Worm (Caenorhabditis elegans) whole organism, L1 larva: ENCODE results near the gene F48B9.8.

ENCODE experiments used
- C34B4.2 ChIP-seq: sonication (generic microtip); optimal IDR thresholded peaks from 2 replicates; lab custom pipeline; 2017; ENCODE audit warnings: mild to moderate bottlenecking, missing genetic modification characterization, missing compliant biosample characterization
- ama-1 ChIP-seq: fragments of 150-350 bp; optimal IDR thresholded peaks from 2 replicates; lab custom pipeline; 2014
- blmp-1 ChIP-seq: fragments of 150-350 bp; optimal IDR thresholded peaks from 2 replicates; lab custom pipeline; 2014; ENCODE audit warnings: missing biosample characterization, missing genetic modification characterization
- ceh-8 ChIP-seq: fragments of 200-800 bp; sonication (Bioruptor generic); optimal IDR thresholded peaks from 2 replicates; lab custom pipeline; 2018; ENCODE audit warnings: mild to moderate bottlenecking, missing genetic modification characterization, moderate library complexity, missing compliant biosample characterization
- ceh-88 ChIP-seq: fragments of 200-800 bp; sonication (Bioruptor generic); IDR thresholded peaks from 2 replicates; pipeline ENCODE4 v1.3.6; 2022; ENCODE audit warnings: missing genetic modification characterization, missing compliant biosample characterization
- ces-1 ChIP-seq: fragments of 150-350 bp; optimal IDR thresholded peaks from 2 replicates; lab custom pipeline; 2014; ENCODE audit warnings: missing biosample characterization, missing genetic modification reagents, missing genetic modification characterization
- efl-1 ChIP-seq, 4 experiments: fragments of 150-350 bp; optimal IDR thresholded peaks in 3 of 4; peaks in 1 of 4; 1 replicate in 1 of 4; 2 replicates in 3 of 4; lab custom pipeline; 2014; ENCODE audit warnings: missing biosample characterization in 2 of 4, missing genetic modification characterization in 2 of 4, missing genetic modification reagents in 2 of 4
- efl-3 ChIP-seq: fragments of 200-800 bp; sonication (Bioruptor generic); optimal IDR thresholded peaks from 2 replicates; lab custom pipeline; 2018; ENCODE audit warnings: mild to moderate bottlenecking, missing genetic modification characterization, missing compliant biosample characterization
- egl-27 ChIP-seq, 2 experiments: fragments of 150-350 bp in 1 of 2; sonication (generic microtip); optimal IDR thresholded peaks; 3 replicates each; lab custom pipeline; 2017 to 2018; ENCODE audit warnings: missing biosample characterization in 2 of 2, missing genetic modification characterization in 2 of 2, missing genetic modification reagents in 2 of 2
- elt-2 ChIP-seq: sonication (generic microtip); optimal IDR thresholded peaks from 2 replicates; lab custom pipeline; 2016; ENCODE audit warnings: missing genetic modification characterization, mild to moderate bottlenecking, inconsistent platforms, missing compliant biosample characterization, missing genetic modification reagents
- elt-3 ChIP-seq, 6 experiments: fragments of 150-350 bp in 1 of 6; sonication (generic microtip); optimal IDR thresholded peaks; 2 replicates each; lab custom pipeline; 2017 to 2018; ENCODE audit warnings: missing biosample characterization in 6 of 6, missing genetic modification characterization in 6 of 6, inconsistent platforms in 1 of 6
- fkh-10 ChIP-seq: sonication (generic microtip); optimal IDR thresholded peaks from 2 replicates; lab custom pipeline; 2017; ENCODE audit warnings: missing biosample characterization, missing genetic modification reagents, missing genetic modification characterization
- hlh-17 ChIP-seq: fragments of 200-800 bp; sonication (Bioruptor generic); optimal IDR thresholded peaks from 2 replicates; lab custom pipeline; 2018; ENCODE audit warnings: missing genetic modification characterization, mild to moderate bottlenecking, missing compliant biosample characterization, moderate library complexity, borderline replicate concordance
- hlh-4 ChIP-seq: sonication (generic microtip); optimal IDR thresholded peaks from 2 replicates; lab custom pipeline; 2016; ENCODE audit warnings: mild to moderate bottlenecking, missing genetic modification characterization, missing compliant biosample characterization
- hpl-2 ChIP-seq: fragments of 150-350 bp; optimal IDR thresholded peaks from 2 replicates; lab custom pipeline; 2014; ENCODE audit warnings: missing biosample characterization, missing genetic modification reagents, missing genetic modification characterization
- irx-1 ChIP-seq: sonication (generic microtip); optimal IDR thresholded peaks from 2 replicates; lab custom pipeline; 2016; ENCODE audit warnings: missing genetic modification characterization, missing compliant biosample characterization
- jun-1 ChIP-seq: fragments of 150-350 bp; optimal IDR thresholded peaks from 2 replicates; lab custom pipeline; 2014; ENCODE audit warnings: missing biosample characterization, missing genetic modification reagents, missing genetic modification characterization
- lin-14 ChIP-seq: fragments of 200-800 bp; sonication (Bioruptor generic); optimal IDR thresholded peaks from 2 replicates; lab custom pipeline; 2018; ENCODE audit warnings: mild to moderate bottlenecking, missing genetic modification characterization, moderate library complexity, missing compliant biosample characterization
- lin-15B ChIP-seq: fragments of 150-350 bp; sonication (generic microtip); optimal IDR thresholded peaks from 3 replicates; lab custom pipeline; 2014; ENCODE audit warnings: missing biosample characterization, missing genetic modification characterization
- lin-35 ChIP-seq, 2 experiments: fragments of 150-350 bp; optimal IDR thresholded peaks; 2 replicates each; lab custom pipeline; 2014; ENCODE audit warnings: missing biosample characterization in 2 of 2, missing genetic modification characterization in 2 of 2, missing genetic modification reagents in 2 of 2
- lin-39 ChIP-seq: fragments of 150-350 bp; optimal IDR thresholded peaks from 2 replicates; lab custom pipeline; 2014; ENCODE audit warnings: missing biosample characterization, missing genetic modification reagents, missing genetic modification characterization
- lir-3 ChIP-seq: sonication (generic microtip); optimal IDR thresholded peaks from 2 replicates; lab custom pipeline; 2016; ENCODE audit warnings: mild to moderate bottlenecking, missing genetic modification characterization, moderate library complexity, missing compliant biosample characterization; ENCODE audit not compliant: poor library complexity
- mdl-1 ChIP-seq, 2 experiments: fragments of 150-350 bp; optimal IDR thresholded peaks; 2 replicates each; lab custom pipeline; 2014 to 2017; ENCODE audit warnings: missing biosample characterization in 2 of 2, missing genetic modification characterization in 2 of 2, inconsistent platforms in 1 of 2
- mef-2 ChIP-seq: fragments of 150-350 bp; optimal IDR thresholded peaks from 2 replicates; lab custom pipeline; 2014; ENCODE audit warnings: missing biosample characterization, missing genetic modification characterization
- mep-1 ChIP-seq: fragments of 150-350 bp; optimal IDR thresholded peaks from 2 replicates; lab custom pipeline; 2014; ENCODE audit warnings: missing biosample characterization, missing genetic modification characterization
- nhr-12 ChIP-seq: sonication (generic microtip); optimal IDR thresholded peaks from 2 replicates; lab custom pipeline; 2017; ENCODE audit warnings: missing biosample characterization, missing genetic modification characterization
- nhr-19 ChIP-seq: fragments of 200-800 bp; sonication (Bioruptor generic); conservative IDR thresholded peaks from 2 replicates; pipeline ENCODE4 v1.3.6; 2022; ENCODE audit warnings: missing genetic modification characterization, missing compliant biosample characterization
- nhr-20 ChIP-seq: sonication (generic microtip); optimal IDR thresholded peaks from 2 replicates; lab custom pipeline; 2016; ENCODE audit warnings: mild to moderate bottlenecking, missing genetic modification characterization, missing compliant biosample characterization
- nhr-28 ChIP-seq: fragments of 150-350 bp; optimal IDR thresholded peaks from 2 replicates; lab custom pipeline; 2014; ENCODE audit warnings: missing biosample characterization, missing genetic modification characterization
- nhr-71 ChIP-seq: sonication (generic microtip); optimal IDR thresholded peaks from 2 replicates; lab custom pipeline; 2016; ENCODE audit warnings: mild to moderate bottlenecking, missing genetic modification characterization, moderate library complexity, missing compliant biosample characterization
- nhr-76 ChIP-seq: sonication (generic microtip); optimal IDR thresholded peaks from 2 replicates; lab custom pipeline; 2017; ENCODE audit warnings: missing biosample characterization, missing genetic modification characterization
- nhr-85 ChIP-seq: sonication (generic microtip); peaks from one replicate; lab custom pipeline; 2016; ENCODE audit warnings: missing genetic modification characterization, inconsistent platforms, missing compliant biosample characterization
- nhr-90 ChIP-seq: sonication (generic microtip); optimal IDR thresholded peaks from 2 replicates; lab custom pipeline; 2016; ENCODE audit warnings: mild to moderate bottlenecking, missing genetic modification characterization, missing compliant biosample characterization; ENCODE audit not compliant: poor library complexity
- skn-1 ChIP-seq: fragments of 150-350 bp; optimal IDR thresholded peaks from 2 replicates; lab custom pipeline; 2014; ENCODE audit warnings: missing biosample characterization, missing genetic modification characterization
- snpc-4 ChIP-seq: fragments of 150-350 bp; optimal IDR thresholded peaks from 2 replicates; lab custom pipeline; 2014; ENCODE audit warnings: missing biosample characterization, missing genetic modification characterization
- snu-23 ChIP-seq: sonication (generic microtip); optimal IDR thresholded peaks from 2 replicates; lab custom pipeline; 2016; ENCODE audit warnings: missing genetic modification characterization, missing compliant biosample characterization
- tbx-2 ChIP-seq: sonication (generic microtip); optimal IDR thresholded peaks from 2 replicates; lab custom pipeline; 2016; ENCODE audit warnings: missing genetic modification characterization, missing compliant biosample characterization
- tlp-1 ChIP-seq: fragments of 150-350 bp; optimal IDR thresholded peaks from 2 replicates; lab custom pipeline; 2014; ENCODE audit warnings: missing biosample characterization, missing genetic modification characterization
- unc-130 ChIP-seq: fragments of 150-350 bp; optimal IDR thresholded peaks from 2 replicates; lab custom pipeline; 2017; ENCODE audit warnings: missing biosample characterization, missing genetic modification characterization, inconsistent platforms
- unc-98 ChIP-seq: fragments of 200-800 bp; sonication (Bioruptor generic); IDR thresholded peaks from 2 replicates; pipeline ENCODE4 v1.3.6; 2022; ENCODE audit warnings: missing genetic modification characterization, missing compliant biosample characterization
- xbp-1 ChIP-seq: sonication (generic microtip); optimal IDR thresholded peaks from 2 replicates; lab custom pipeline; 2016; ENCODE audit warnings: missing genetic modification characterization, missing compliant biosample characterization
- zip-4 ChIP-seq: fragments of 200-800 bp; sonication (Bioruptor generic); optimal IDR thresholded peaks from 2 replicates; lab custom pipeline; 2018; ENCODE audit warnings: mild to moderate bottlenecking, missing genetic modification characterization, moderate library complexity, missing compliant biosample characterization
- ztf-11 ChIP-seq, 2 experiments: sonication (generic microtip); optimal IDR thresholded peaks; 2 replicates each; lab custom pipeline; 2016 to 2017; ENCODE audit warnings: missing genetic modification characterization in 2 of 2, missing biosample characterization in 1 of 2, missing compliant biosample characterization in 1 of 2

F48B9.8 gene

ce11 chrX:2177731-2178326 is 1.6 kb upstream of the F48B9.8 start:
- no peak for TF ChIP-seq nhr-28 (tag; lab: Kevin White, UChicago)
- no peak for TF ChIP-seq efl-1 (optimal IDR thresholded peaks at IDR 0.05; lab: Kevin White, UChicago)
- TF ChIP-seq efl-1 (GFP tag; optimal IDR thresholded peaks at IDR 0.05 in 1 of 2; lab: Kevin White, UChicago), result peak in 1 of 2 experiments; percentile 39
- TF ChIP-seq nhr-90 (tag; lab: Kevin White, UChicago), result peak; percentile 54
- no peak for TF ChIP-seq xbp-1 (tag; lab: Kevin White, UChicago)
- no peak for TF ChIP-seq ceh-8 (GFP tag; lab: Kevin White, UChicago)
- TF ChIP-seq elt-2 (tag; lab: Kevin White, UChicago), result peak; percentile 66
- TF ChIP-seq skn-1 (tag; lab: Kevin White, UChicago), result no peak
- TF ChIP-seq nhr-85 (tag; lab: Kevin White, UChicago), result peak; percentile 88
- peak; percentile 11 for TF ChIP-seq mep-1
- peak; percentile 52 for TF ChIP-seq unc-130 (tag; lab: Kevin White, UChicago)
- peak in 1 of 2 experiments; percentile 24 for TF ChIP-seq mdl-1 (tag; optimal IDR thresholded peaks at IDR 0.05; lab: Kevin White, UChicago)
- TF ChIP-seq nhr-71 (tag; lab: Kevin White, UChicago), result peak; percentile 30
- TF ChIP-seq lin-14 (GFP tag; lab: Kevin White, UChicago), result peak; percentile 60
- TF ChIP-seq blmp-1 (tag; lab: Kevin White, UChicago), result peak; percentile 73
- TF ChIP-seq elt-3 (tag; optimal IDR thresholded peaks at IDR 0.05; lab: Kevin White, UChicago), result peak in 5 of 6 experiments; percentile 44 to 72 (median 68)
- 0 out of 2 replicates have a peak, but pooled peaks have one; percentile 3 for TF ChIP-seq nhr-19
- TF ChIP-seq tlp-1 (tag; lab: Kevin White, UChicago), result no peak
- TF ChIP-seq snu-23 (GFP tag; lab: Kevin White, UChicago), result peak; percentile 33
- TF ChIP-seq nhr-12, result no peak
- TF ChIP-seq nhr-20, result peak; percentile 30
- no peak for TF ChIP-seq irx-1
- TF ChIP-seq lin-15B (tag; lab: Kevin White, UChicago), result no peak
- no peak for TF ChIP-seq ceh-88 (GFP tag; lab: Robert Waterston, UW)
- no peak for TF ChIP-seq fkh-10 (GFP tag; lab: Kevin White, UChicago)
- peak; percentile 5 for TF ChIP-seq tbx-2 (tag; lab: Kevin White, UChicago)

DNA sequence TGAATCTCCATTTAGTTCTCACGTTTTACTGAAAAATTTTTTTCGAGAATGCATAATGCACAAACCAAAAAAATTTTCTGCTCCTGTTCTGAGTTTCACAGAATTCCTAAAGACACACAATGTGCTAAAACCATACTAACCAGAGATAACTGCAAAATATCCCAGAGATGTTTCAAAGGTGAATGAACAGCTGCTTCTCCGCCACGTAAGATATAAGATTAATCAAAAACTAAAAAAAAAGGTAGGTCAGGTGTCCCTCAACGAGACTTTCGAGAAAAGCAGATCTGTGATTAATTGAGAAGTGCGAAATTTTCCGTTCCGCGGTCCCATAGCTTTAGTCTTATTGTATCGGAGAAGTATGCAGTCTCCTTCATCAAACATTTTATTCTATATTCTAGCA is 11.5 kb downstream of the F48B9.8 start, which contains the start of gene F48B9.3:
Gene F48B9.3 (plus strand): TSS at position 301 of the 400 bp plus-strand sequence.
- TF ChIP-seq snpc-4 (tag; lab: Kevin White, UChicago) (no peak), lir-3 (tag; lab: Kevin White, UChicago) (no peak), C34B4.2 (tag; lab: Kevin White, UChicago) (no peak), zip-4 (GFP tag; lab: Kevin White, UChicago) (no peak), lin-35 (GFP tag; optimal IDR thresholded peaks at IDR 0.05; lab: Kevin White, UChicago) (no peak), egl-27 (tag; optimal IDR thresholded peaks at IDR 0.05; lab: Kevin White, UChicago) (no peak), lin-39 (tag; lab: Kevin White, UChicago) (no peak), hlh-17 (GFP tag; lab: Kevin White, UChicago) (no peak), hpl-2 (GFP tag; lab: Kevin White, UChicago) (no peak), unc-98 (no peak), efl-3 (GFP tag; lab: Kevin White, UChicago) (no peak), ama-1 (no peak), ces-1 (GFP tag; lab: Kevin White, UChicago) (no peak), unc-130 (tag; lab: Kevin White, UChicago) (no peak), nhr-12 (no peak)

- TF ChIP-seq ztf-11 (tag; optimal IDR thresholded peaks at IDR 0.05; lab: Kevin White, UChicago), result no peak
- no peak for TF ChIP-seq hlh-4 (tag; lab: Kevin White, UChicago)
- no peak for TF ChIP-seq nhr-76 (tag; lab: Kevin White, UChicago)
- TF ChIP-seq jun-1 (tag; lab: Kevin White, UChicago), result no peak
- no peak for TF ChIP-seq ceh-8 (GFP tag; lab: Kevin White, UChicago)
- no peak for TF ChIP-seq mef-2
Measured at ce11 chrX:2163084-2163483, 13.1 kb downstream of the F48B9.8 start, which contains the start of gene pdf-2. Gene pdf-2, plus strand, starts transcription at chrX:2163384.
